Worm (Caenorhabditis elegans) whole organism, dauer: ENCODE data around the gene tag-290.

Source experiments
- unc-62 ChIP-seq: sonication (generic microtip); optimal IDR thresholded peaks from 2 replicates; lab custom pipeline; 2017; ENCODE audit warnings: missing biosample characterization, missing genetic modification reagents, missing genetic modification characterization

The tag-290 gene

DNA sequence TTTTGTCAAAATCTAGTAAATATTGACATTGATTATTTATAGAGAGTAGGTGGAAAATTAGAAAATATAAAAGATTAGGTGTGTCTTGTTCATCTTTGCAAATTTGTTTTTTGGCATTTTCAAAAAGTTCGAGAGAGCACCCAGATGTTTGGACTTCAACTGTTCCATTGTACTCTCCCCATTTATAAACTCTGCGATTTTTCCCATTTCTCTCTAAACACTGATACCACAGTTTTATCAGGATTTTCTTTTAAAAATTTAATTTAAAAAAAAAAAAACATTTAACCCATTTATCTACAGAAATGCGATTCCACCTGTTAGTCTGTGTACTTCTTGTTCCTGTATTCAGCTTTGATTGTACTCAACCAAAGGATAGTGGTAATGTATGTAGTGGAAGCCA lies at the start of gene tag-290:
tag-290 (plus strand) TSS at position 301 of the 400 bp plus-strand sequence.
- TF ChIP-seq unc-62 (GFP tag; lab: Kevin White, UChicago), result no peak

DNA sequence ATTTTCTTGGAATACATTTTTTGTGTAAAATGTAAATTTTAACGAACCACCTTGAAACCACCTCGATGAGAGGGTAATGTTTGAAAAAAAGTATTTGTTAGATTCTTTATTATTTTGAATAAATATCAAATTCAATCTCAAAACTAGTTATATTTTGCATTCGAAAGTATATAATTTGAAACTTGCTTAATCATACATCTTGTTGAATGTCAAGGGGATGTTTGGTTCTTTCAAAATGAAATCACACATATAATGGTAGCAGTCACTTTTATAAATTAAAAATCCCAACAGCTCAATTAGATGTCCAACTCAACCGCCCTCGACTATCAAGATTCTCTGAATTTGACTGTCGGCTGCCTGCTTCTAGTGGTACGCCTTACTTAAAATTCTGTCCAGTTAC lies 48.5 kb upstream of the tag-290 start, which contains the start of gene srx-87:
srx-87 (plus strand) TSS at position 301 of the 400 bp plus-strand sequence.
- TF ChIP-seq unc-62 (GFP tag; lab: Kevin White, UChicago), result no peak

DNA sequence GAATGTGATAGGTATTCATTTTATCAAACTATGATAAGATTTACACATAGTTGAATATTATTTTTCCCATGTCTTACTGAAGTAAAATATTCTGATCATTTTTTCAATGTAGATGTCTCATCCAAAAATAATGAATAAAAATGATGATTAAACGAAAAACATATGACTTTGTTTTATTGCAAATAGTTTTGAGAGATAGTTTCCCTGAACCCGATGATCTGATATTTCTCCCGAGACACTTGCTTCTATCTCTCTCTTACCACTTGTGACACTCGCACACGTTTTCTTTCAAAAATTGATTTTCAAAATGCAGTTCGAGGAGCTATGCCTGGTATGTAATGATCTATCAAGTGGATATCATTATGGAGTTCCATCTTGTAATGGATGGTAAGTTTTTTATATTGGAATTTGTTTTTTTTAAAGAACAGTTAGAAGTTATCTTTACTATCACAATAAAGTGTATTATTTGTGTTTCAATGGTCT lies 42.9 kb upstream of the tag-290 start, which contains the start of the genes nhr-101 and pms-2:
nhr-101 (plus strand) TSS at position 308 of the 483 bp plus-strand sequence.
pms-2 (minus strand) TSS at position 433 of the 483 bp plus-strand sequence.
- TF ChIP-seq unc-62 (GFP tag; lab: Kevin White, UChicago), result no peak

DNA sequence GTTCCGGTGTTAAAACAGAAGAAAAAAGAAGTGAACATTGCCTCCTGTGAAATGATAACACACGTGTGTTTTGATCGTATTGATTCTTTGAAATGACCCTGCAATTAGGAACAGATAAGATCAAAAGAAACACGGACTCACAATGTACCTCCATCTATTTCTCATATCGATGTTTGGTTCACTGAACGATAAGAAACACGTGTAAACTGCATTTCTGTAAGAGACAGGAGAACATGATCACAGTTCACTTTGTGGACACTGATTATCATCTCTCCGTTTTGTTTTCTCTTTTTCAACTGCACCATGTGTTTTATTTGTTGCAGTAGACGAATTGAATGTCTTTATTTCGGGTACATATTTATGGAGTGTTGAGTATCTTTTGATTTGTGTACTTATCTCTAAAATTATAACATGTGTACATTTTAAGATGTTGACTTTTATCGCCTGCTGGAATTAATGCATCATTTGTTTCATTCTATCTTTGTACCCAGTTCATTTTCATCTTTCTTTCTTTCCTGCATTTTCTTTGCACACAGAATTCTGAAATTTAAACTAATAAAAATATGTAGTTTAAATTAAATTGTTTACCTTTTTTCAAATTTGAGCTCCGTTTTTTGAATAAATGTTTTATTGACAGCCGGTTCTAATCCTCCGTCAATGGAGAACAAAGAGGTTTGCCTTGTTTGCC lies 40.2 kb upstream of the tag-290 start, which contains the start of the genes H12C20.7 and nhr-68:
H12C20.7 (minus strand) TSS at position 188 of the 688 bp plus-strand sequence.
nhr-68 (plus strand) TSS at position 638 of the 688 bp plus-strand sequence.
- TF ChIP-seq unc-62 (GFP tag; lab: Kevin White, UChicago), result no peak

DNA sequence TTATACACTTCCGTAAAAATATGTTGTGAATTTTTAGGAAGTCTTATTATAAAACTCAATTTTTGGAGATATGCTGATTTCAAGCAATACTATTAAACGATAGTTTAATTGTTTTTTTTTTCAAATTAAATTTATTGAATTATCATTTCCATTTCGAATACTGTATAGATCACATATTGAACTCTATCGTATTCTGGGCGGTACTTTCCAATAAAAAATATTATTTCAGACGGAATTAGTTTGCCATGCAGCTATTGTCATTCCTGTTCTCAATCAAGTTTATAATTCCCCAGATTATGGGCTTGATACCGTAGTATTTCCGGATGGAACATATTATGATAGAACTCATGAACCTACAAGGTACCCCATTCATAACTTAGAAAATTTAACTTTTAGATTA lies 38.5 kb upstream of the tag-290 start:
- no peak for TF ChIP-seq unc-62 (GFP tag; lab: Kevin White, UChicago)

DNA sequence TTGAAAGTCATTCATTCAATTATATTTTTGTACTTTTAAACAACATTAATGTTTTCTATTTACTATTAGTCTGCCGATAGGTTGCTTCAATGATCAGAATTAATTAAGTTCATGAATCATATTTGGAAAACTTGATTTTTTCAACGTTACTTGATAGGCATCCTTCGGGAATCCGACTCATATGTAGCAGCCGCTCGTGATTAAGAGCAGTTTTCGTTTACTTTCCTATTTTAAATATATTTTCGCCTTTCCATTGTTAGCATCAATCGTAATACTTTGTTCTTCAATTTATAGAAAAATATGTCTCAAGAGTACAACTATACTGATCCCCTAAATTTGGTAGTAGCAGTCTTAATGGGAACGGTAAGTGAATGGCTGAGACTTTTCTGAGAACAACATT lies 32.3 kb upstream of the tag-290 start, which contains the start of gene srx-90:
srx-90 (plus strand) TSS at position 301 of the 400 bp plus-strand sequence.
- TF ChIP-seq unc-62 (GFP tag; lab: Kevin White, UChicago), result no peak

DNA sequence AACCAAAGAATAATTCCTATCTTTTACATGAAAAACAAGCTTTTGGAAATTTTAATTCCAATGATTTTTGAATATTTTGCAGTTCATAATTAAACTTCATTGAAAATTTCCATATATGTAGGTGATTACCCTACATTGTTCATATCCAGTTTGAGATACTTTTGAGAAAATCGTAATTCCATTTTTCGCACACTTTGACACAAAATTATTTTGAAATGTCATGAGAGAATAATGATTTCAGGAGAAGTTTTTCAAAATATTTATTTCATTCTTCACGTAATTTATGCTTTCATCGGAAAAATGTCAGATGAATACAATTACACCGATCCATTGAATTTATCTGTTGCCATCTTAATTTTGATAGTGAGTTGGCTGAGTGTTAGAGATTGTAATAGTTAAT lies 29.9 kb upstream of the tag-290 start, which contains the start of gene srx-88:
srx-88 (plus strand) TSS at position 301 of the 400 bp plus-strand sequence.
- no peak for TF ChIP-seq unc-62 (GFP tag; lab: Kevin White, UChicago)

DNA sequence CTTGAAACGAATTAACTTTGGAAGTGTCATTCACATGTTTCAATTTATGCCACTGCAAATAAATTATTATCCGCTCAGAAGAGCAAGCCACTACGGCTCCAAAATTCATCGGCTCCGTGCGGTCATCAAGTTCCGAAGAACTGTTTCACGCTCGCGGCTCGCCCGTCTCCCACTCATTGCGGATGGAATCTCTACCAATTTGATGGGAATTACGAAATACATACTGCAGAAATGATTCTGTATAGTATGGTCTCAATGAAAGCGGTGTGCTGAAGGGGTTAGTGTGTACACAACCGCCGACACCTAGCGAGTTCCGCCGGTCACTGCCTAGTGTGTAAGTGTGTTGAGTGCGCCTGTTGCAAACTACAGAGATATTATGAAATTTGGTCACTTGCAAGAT lies 28.0 kb upstream of the tag-290 start:
- TF ChIP-seq unc-62 (GFP tag; lab: Kevin White, UChicago), result no peak

DNA sequence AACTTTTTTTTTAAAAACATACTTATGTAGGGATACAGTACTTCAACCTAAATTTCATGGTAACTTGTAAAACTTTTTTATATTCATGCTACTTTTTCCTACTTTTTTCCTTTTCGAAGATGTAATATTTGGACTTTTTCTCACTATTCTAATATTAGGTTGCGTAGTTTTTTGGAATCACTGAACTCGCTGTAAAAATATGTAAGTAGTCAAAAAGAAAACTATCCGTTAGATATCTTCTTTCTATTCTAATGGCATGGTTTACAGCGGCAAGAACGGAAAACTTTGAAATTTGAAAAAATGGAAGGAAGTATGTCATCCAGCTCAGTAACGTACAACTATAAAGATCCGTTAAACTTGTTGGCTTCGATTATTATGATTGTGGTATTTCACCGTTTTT lies 23.7 kb upstream of the tag-290 start, which contains the start of gene srx-82:
srx-82 (plus strand) TSS at position 301 of the 400 bp plus-strand sequence.
- TF ChIP-seq unc-62 (GFP tag; lab: Kevin White, UChicago), result no peak

DNA sequence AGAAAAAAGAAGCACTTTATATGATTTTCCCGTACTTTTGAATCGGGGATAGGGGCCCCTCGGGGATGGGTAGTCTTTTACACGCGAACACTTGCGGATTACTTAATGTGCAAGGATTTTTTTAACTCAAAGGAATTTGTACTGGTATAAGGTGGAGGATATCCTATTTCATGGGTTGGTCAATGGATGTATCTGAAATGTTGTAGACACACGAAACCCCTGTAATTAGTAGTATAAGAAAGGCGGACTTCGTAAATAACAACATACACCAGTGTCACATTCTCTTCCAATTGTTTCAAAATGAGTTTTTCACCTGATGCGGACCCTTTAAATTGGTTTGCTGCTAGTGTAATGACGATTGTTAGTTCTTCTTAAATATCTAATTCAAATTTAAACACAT lies 19.7 kb upstream of the tag-290 start, which contains the start of gene srx-80:
srx-80 (plus strand) TSS at position 301 of the 400 bp plus-strand sequence.
- TF ChIP-seq unc-62 (GFP tag; lab: Kevin White, UChicago), result no peak

DNA sequence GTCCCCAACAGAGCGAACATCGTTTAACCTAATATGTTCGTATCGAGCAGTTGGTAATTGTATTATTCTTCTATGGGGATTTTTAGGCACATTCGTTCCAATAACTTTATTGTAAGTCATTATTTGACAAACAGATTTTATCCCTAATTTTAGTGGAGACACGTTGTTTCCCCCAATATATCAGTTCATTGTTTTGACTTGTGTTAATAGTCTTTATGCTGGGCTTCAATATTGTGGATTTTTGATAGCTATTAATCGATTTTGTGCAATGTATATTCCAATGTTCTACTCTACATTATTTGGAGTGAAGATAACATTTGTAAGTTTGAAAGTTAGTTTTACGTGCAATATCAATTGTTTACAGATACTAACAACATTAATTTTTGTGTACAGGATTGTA lies 19.2 kb upstream of the tag-290 start:
- no peak for TF ChIP-seq unc-62 (GFP tag; lab: Kevin White, UChicago)

DNA sequence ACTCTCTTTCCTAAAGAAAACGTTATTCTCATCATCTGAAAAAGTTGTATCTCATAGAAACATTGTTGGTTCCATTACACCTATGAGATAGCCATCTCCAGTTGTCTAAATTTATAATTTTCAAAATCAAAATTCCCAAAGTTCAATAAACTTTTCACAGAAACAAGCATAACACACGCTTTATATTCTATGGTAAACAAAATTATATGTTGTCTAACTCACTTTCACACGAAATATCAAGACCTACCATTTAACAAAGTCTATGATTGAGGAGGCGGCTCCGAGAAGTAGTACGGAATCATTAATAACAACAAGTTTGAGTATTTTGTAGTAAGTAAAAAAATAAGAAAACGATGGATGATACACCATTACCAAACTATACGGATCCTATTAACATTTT lies 14.3 kb upstream of the tag-290 start, which contains the start of gene srx-84:
srx-84 (plus strand) TSS at position 301 of the 400 bp plus-strand sequence.
- no peak for TF ChIP-seq unc-62 (GFP tag; lab: Kevin White, UChicago)

DNA sequence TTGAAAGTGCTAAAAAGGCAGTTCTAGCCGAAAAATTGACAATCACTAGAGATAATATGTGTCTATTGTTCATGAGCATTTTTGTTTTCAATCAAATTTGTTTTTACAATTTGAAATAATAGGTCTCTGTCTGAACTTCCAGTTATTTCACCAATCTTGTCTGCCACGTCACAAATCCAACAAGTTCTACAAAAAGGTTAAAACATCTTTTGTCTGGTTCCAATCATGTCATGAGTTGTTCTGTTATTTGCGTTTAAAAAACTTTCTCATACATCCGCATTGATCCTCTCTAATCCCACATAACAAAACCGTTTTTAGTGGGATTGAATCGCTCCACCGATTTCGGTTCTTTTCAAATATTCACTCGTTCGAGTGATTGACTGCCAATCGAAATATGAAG lies 12.3 kb upstream of the tag-290 start, which contains the start of gene F35B12.9:
F35B12.9 (plus strand) TSS at position 372 of the 400 bp plus-strand sequence.
- TF ChIP-seq unc-62 (GFP tag; lab: Kevin White, UChicago), result no peak

DNA sequence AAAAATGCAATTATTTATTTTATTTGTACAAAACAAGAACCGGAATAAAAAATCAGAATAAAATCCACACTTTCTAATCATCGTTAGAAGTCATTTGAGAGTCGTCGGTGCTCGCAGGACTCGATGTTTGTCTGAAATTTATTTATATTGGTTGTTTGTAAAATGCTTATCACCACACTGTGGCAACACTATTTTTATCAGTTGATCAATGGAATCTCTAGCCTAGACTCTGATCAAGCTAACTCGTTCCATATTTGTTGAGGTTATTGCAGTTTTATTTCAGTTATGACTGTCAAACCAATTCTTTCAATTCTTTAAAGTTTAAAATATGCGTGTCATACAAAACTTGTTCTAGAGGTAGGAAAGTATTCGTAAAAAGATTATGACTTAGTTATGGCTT lies 8.6 kb upstream of the tag-290 start, which contains the start of gene dhs-20:
dhs-20 (minus strand) TSS at position 80 of the 400 bp plus-strand sequence.
- no peak for TF ChIP-seq unc-62 (GFP tag; lab: Kevin White, UChicago)

DNA sequence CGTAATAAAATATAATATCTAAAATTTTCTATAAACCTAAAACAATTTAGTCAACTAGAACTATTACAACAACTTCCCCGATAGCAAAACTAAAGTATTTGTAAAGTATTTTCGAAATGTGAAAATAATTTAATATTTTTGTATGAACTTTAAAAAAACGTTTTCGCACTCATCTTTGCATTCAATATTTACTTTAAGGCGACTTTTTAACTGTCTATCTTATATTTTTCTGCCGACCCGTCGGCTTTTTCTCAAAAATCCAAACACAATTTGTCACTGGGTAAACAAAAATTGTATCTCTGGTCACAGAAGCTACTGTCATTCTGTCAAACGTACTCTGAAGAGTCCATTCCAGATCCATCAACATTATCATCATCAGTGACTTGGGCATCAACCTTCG lies 7.9 kb upstream of the tag-290 start:
- no peak for TF ChIP-seq unc-62 (GFP tag; lab: Kevin White, UChicago)

DNA sequence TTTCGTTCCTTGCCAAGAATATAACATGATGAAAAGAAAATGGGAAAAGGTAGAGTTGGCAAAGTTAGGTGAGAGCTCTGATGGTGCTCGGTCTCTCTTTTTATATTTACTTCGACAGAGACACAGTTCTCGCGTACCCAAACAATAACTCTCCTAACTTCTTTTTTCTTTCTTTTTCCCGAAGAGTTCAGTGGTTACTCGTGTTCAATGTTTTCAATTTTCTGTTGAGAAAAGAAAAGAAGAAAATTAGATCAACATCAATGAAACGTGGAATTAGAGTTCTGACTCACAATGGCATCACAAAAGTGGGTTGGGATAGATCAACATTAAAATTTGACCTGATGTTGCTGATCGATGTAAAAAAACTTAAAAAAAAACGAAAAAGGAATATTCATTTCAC lies 6.7 kb upstream of the tag-290 start, which contains the start of gene idpp-16:
idpp-16 (minus strand) TSS at position 101 of the 400 bp plus-strand sequence.
- TF ChIP-seq unc-62 (GFP tag; lab: Kevin White, UChicago), result no peak
